Worm (Caenorhabditis elegans) whole organism, L1 larva: ENCODE measurements around the gene F18G5.6.

ENCODE experiments used
- nhr-12 ChIP-seq: sonication (generic microtip); optimal IDR thresholded peaks from 2 replicates; lab custom pipeline; 2017; ENCODE audit warnings: missing biosample characterization, missing genetic modification characterization
- sptf-1 ChIP-seq: fragments of 150-350 bp; optimal IDR thresholded peaks from 2 replicates; lab custom pipeline; 2014; ENCODE audit warnings: missing biosample characterization, missing genetic modification characterization
- unc-130 ChIP-seq: fragments of 150-350 bp; optimal IDR thresholded peaks from 2 replicates; lab custom pipeline; 2017; ENCODE audit warnings: missing biosample characterization, missing genetic modification characterization, inconsistent platforms
- xbp-1 ChIP-seq: sonication (generic microtip); optimal IDR thresholded peaks from 2 replicates; lab custom pipeline; 2016; ENCODE audit warnings: missing genetic modification characterization, missing compliant biosample characterization
- ztf-4 ChIP-seq: fragments of 150-350 bp; optimal IDR thresholded peaks from 2 replicates; lab custom pipeline; 2014; ENCODE audit warnings: missing biosample characterization, missing genetic modification characterization

ce11 chrX:9266512-9266911 is 2.4 kb upstream of the F18G5.6 start:
- TF ChIP-seq unc-130 (no peak), nhr-12 (tag; lab: Kevin White, UChicago) (no peak), xbp-1 (tag; lab: Kevin White, UChicago) (no peak), ztf-4 (tag; lab: Kevin White, UChicago) (no peak), sptf-1 (tag; lab: Kevin White, UChicago) (no peak)
